Fruit fly (Drosophila melanogaster): ENCODE data around the gene CG9609.

Gene CG9609

DNA sequence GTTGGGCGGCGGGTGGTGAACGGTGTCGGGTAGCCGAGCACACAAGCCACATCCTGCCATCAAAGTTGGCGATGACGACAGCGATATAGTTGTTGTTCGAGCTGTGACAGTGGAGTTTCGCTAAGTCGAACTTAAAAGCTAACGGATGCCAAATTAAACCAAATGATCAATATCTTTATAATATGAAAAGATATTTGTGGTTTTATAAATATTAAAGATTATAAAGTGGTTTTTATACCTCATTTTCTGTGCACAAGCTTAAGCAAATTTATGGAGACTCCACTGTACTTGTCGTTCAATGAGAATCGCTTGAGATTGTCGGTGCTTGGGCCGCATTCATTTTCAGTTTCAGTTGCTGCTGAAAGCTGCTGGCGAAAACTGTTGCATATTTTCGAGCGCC is 35.3 kb upstream of the CG9609 start (continued):
- peak; percentile 39; the same call in 1 of the 2 replicates for TF ChIP-seq CG17328 (GFP tag; IDR thresholded peaks at IDR 0.05)
- peak; percentile 30; the same call in 1 of the 2 replicates for TF ChIP-seq CG9932 (GFP tag; IDR thresholded peaks at IDR 0.05)
- TF ChIP-seq ranshi (GFP tag; IDR thresholded peaks at IDR 0.05) = 0 out of 2 replicates have a peak, but pooled peaks have one; percentile 32
- TF ChIP-seq klu (GFP tag; IDR thresholded peaks at IDR 0.05) = 0 out of 2 replicates have a peak, but pooled peaks have one; percentile 10
- peak; percentile 11 for TF ChIP-seq CG12299 (tag; optimal IDR thresholded peaks at IDR 0.05)
- TF ChIP-seq Hmr (GFP tag; optimal IDR thresholded peaks at IDR 0.05) = peak; percentile 41
- TF ChIP-seq CG2875 (GFP tag; optimal IDR thresholded peaks at IDR 0.05) = peak; percentile 17
- peak; percentile 56 for TF ChIP-seq CG12391 (tag; optimal IDR thresholded peaks at IDR 0.05)
- TF ChIP-seq CG30403 (GFP tag; optimal IDR thresholded peaks at IDR 0.05) = peak; percentile 46
- TF ChIP-seq ind (GFP tag; optimal IDR thresholded peaks at IDR 0.05) = peak; percentile 19
- peak; percentile 29 for TF ChIP-seq CG2120 (GFP tag; optimal IDR thresholded peaks at IDR 0.05)
- TF ChIP-seq PHDP (tag; optimal IDR thresholded peaks at IDR 0.05) = peak; percentile 66
- peak; percentile 9 for TF ChIP-seq CG1602 (GFP tag; optimal IDR thresholded peaks at IDR 0.05)
- peak; percentile 70 for TF ChIP-seq CG7839 (tag; optimal IDR thresholded peaks at IDR 0.05)
- no peak for TF ChIP-seq CG11398 (GFP tag; optimal IDR thresholded peaks at IDR 0.05)
- TF ChIP-seq Ada2b (GFP tag; IDR thresholded peaks at IDR 0.05) = peak; percentile 63; the same call in 1 of the 2 replicates
- peak; percentile 45; the same call in 1 of the 3 replicates for TF ChIP-seq zfh1 (GFP tag; IDR thresholded peaks at IDR 0.05)
- no peak for TF ChIP-seq da (GFP tag; optimal IDR thresholded peaks at IDR 0.05)
- TF ChIP-seq HLH3B (GFP tag; IDR thresholded peaks at IDR 0.05) = peak; percentile 72
- peak; percentile 32; the same call in 1 of the 2 replicates for TF ChIP-seq CG4404 (GFP tag; IDR thresholded peaks at IDR 0.05)
- no peak for TF ChIP-seq crp (GFP tag; optimal IDR thresholded peaks at IDR 0.05)
- TF ChIP-seq Doc2 (GFP tag; IDR thresholded peaks at IDR 0.05) = no peak
- TF ChIP-seq CG11504 (tag; optimal IDR thresholded peaks at IDR 0.05) = peak; percentile 77
- peak; percentile 65; the same call in 1 of the 2 replicates for TF ChIP-seq ara (GFP tag; IDR thresholded peaks at IDR 0.05)
- TF ChIP-seq Hr3 (GFP tag; optimal IDR thresholded peaks at IDR 0.05) = peak; percentile 22
- peak; percentile 49 for TF ChIP-seq Fer3 (tag; optimal IDR thresholded peaks at IDR 0.05)
- TF ChIP-seq Oli (tag; optimal IDR thresholded peaks at IDR 0.05) = peak; percentile 52
- TF ChIP-seq abd-A (tag; optimal IDR thresholded peaks at IDR 0.05) = no peak
- no peak for TF ChIP-seq MBD-R2 (GFP tag; IDR thresholded peaks at IDR 0.05)
- peak; percentile 32 for TF ChIP-seq Med (GFP tag)
- TF ChIP-seq CG1233 (GFP tag; optimal IDR thresholded peaks at IDR 0.05) = peak; percentile 11
- peak; percentile 56 for TF ChIP-seq CG31441 (GFP tag; IDR thresholded peaks at IDR 0.05)
- TF ChIP-seq CG2678 (tag; optimal IDR thresholded peaks at IDR 0.05) = peak; percentile 70
- peak; percentile 33 for TF ChIP-seq gsb-n (tag; optimal IDR thresholded peaks at IDR 0.05)
- TF ChIP-seq Nf-YB (GFP tag; optimal IDR thresholded peaks at IDR 0.05) = peak; percentile 3
- TF ChIP-seq CG7928 (GFP tag; optimal IDR thresholded peaks at IDR 0.05) = no peak
- TF ChIP-seq CG12219 (GFP tag; optimal IDR thresholded peaks at IDR 0.05) = no peak
- TF ChIP-seq onecut (GFP tag; IDR thresholded peaks at IDR 0.05) = peak; percentile 41
- TF ChIP-seq dimm (GFP tag; IDR thresholded peaks at IDR 0.05) = peak; percentile 27; the same call in 1 of the 2 replicates
- no peak for TF ChIP-seq CG13624 (GFP tag; optimal IDR thresholded peaks at IDR 0.05)
- peak; percentile 42; the same call in 1 of the 2 replicates for TF ChIP-seq Nf-YA (GFP tag; IDR thresholded peaks at IDR 0.05)
- TF ChIP-seq ttk (GFP tag; IDR thresholded peaks at IDR 0.05) = peak; percentile 64
- peak; percentile 18 for TF ChIP-seq CG9817 (tag; optimal IDR thresholded peaks at IDR 0.05)
- TF ChIP-seq Jarid2 (GFP tag; optimal IDR thresholded peaks at IDR 0.05) = no peak
- TF ChIP-seq fd3F (GFP tag; optimal IDR thresholded peaks at IDR 0.05) = peak; percentile 41
- peak; percentile 22 for TF ChIP-seq run (tag; optimal IDR thresholded peaks at IDR 0.05)
- 0 out of 3 replicates have a peak, but pooled peaks have one; percentile 41 for TF ChIP-seq otp (GFP tag; IDR thresholded peaks at IDR 0.05)
- TF ChIP-seq CG1603 (tag; optimal IDR thresholded peaks at IDR 0.05) = peak; percentile 37
- TF ChIP-seq trem (tag; optimal IDR thresholded peaks at IDR 0.05) = peak; percentile 4
- TF ChIP-seq CG11093 (GFP tag; IDR thresholded peaks at IDR 0.05) = peak; percentile 25; the same call in 1 of the 3 replicates
